Fruit fly (Drosophila melanogaster) S2 (cell line): Measurements from ENCODE around the gene DopEcR.

ENCODE experiments used
- CG8478 ChIP-seq: fragments of >200 bp; optimal IDR thresholded peaks from 2 replicates; lab custom pipeline; 2018
- CTCF ChIP-seq, 2 experiments: fragments of >200 bp; optimal IDR thresholded peaks; 2 replicates each; lab custom pipeline; 2018

DNA sequence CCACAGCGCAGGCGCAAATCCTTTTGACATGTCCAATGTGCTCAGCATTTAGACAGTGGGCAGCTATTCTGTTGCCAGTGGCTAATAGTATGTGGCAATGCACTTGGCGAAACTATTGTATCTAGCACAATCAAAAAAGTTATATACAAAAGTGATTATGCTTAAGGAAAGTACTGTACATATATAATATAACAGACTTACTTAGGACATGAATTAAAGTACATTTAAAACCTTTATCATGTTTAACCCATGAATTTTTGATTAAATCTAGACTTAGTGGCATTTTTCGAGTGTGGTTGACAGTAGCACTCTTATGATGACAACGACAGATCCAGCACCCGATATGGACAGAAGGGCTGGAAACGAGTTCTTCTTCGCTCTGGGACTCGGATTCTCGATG is 2.9 kb upstream of the DopEcR start:
- TF ChIP-seq CG8478 (lab: Kevin White, UChicago) (no peak), CTCF (optimal IDR thresholded peaks at IDR 0.05; lab: Kevin White, UChicago) (no peak)
